Fruit fly (Drosophila melanogaster): ENCODE results near the gene CG43844.
A peak's percentile ranks its signal among the peaks of the same experiment; 100 is the strongest.

dm6 chr3R:21864992-21865391 lies 24.3 kb upstream of the CG43844 start, which contains the start of gene lsn:
- peak; percentile 29 for TF ChIP-seq CG17829 (tag; optimal IDR thresholded peaks at IDR 0.05)
- TF ChIP-seq NFAT (GFP tag; IDR thresholded peaks at IDR 0.05): no peak
- no peak for TF ChIP-seq danr (GFP tag; IDR thresholded peaks at IDR 0.05)
- TF ChIP-seq ssp (GFP tag; IDR thresholded peaks at IDR 0.05): no peak
- TF ChIP-seq CG17612 (GFP tag; IDR thresholded peaks at IDR 0.05): no peak
- no peak for TF ChIP-seq CG9609 (GFP tag; optimal IDR thresholded peaks at IDR 0.05)
- no peak for TF ChIP-seq Ets65A (GFP tag)
- no peak for TF ChIP-seq ERR (GFP tag; optimal IDR thresholded peaks at IDR 0.05)
- peak; percentile 13 for TF ChIP-seq Nf-YB (GFP tag; optimal IDR thresholded peaks at IDR 0.05)
- no peak for TF ChIP-seq CG4404 (GFP tag; IDR thresholded peaks at IDR 0.05)
- TF ChIP-seq CG11560 (tag; IDR thresholded peaks at IDR 0.05): no peak
- no peak for TF ChIP-seq CG12236 (GFP tag; optimal IDR thresholded peaks at IDR 0.05)
- TF ChIP-seq CoRest (tag; optimal IDR thresholded peaks at IDR 0.05): peak; percentile 32

Measured in whole organism, embryonic.